Fruit fly (Drosophila melanogaster) Kc167 (cell line): ENCODE measurements around the gene loj.

ENCODE experiments used
- Sin3A ChIP-seq: fragments of >200 bp; optimal IDR thresholded peaks from 2 replicates; lab custom pipeline; 2018; ENCODE audit warnings: missing external identifiers
- psq ChIP-seq: fragments of >200 bp; optimal IDR thresholded peaks from 2 replicates; lab custom pipeline; 2017; ENCODE audit warnings: missing external identifiers

- TF ChIP-seq psq (lab: Kevin White, UChicago), result no peak
- no peak for TF ChIP-seq Sin3A (lab: Kevin White, UChicago)
Observed at dm6 chr3L:6132009-6132408, 37.2 kb downstream of the loj start, which contains the start of gene Cpr65Au.
